Fruit fly (Drosophila melanogaster) whole organism, embryonic: ENCODE measurements around the gene CG4041.
A peak's percentile ranks its signal among the peaks of the same experiment; 100 is the strongest.

ENCODE experiments used
- CG10147 ChIP-seq: fragments of 200-800 bp; sonication (Bioruptor generic); optimal IDR thresholded peaks from 2 replicates; lab custom pipeline; 2019; ENCODE audit warnings: missing biosample characterization, mild to moderate bottlenecking, missing genetic modification characterization, moderate library complexity
- CG10267 ChIP-seq: fragments of 200-800 bp; sonication (Bioruptor generic); optimal IDR thresholded peaks from 2 replicates; lab custom pipeline; 2018; ENCODE audit warnings: missing biosample characterization, mild to moderate bottlenecking, missing genetic modification characterization, moderate library complexity
- CG10431 ChIP-seq: fragments of 200-800 bp; sonication (Bioruptor generic); optimal IDR thresholded peaks from 3 replicates; lab custom pipeline; 2018; ENCODE audit warnings: missing biosample characterization, mild to moderate bottlenecking, missing genetic modification characterization
- CG11560 ChIP-seq: fragments of 200-800 bp; sonication (Bioruptor generic); IDR thresholded peaks from 3 replicates; pipeline ENCODE4 v1.3.6; 2022; ENCODE audit warnings: missing biosample characterization, missing genetic modification characterization
- CG12391 ChIP-seq: fragments of 200-800 bp; sonication (Bioruptor generic); optimal IDR thresholded peaks from 3 replicates; lab custom pipeline; 2018; ENCODE audit warnings: missing biosample characterization, mild to moderate bottlenecking, missing genetic modification characterization, moderate library complexity
- CG12769 ChIP-seq: fragments of 200-800 bp; sonication (Bioruptor generic); optimal IDR thresholded peaks from 2 replicates; lab custom pipeline; 2019; ENCODE audit warnings: missing biosample characterization, mild to moderate bottlenecking, missing genetic modification characterization, moderate library complexity
- CG15479 ChIP-seq: fragments of 200-800 bp; sonication (Bioruptor generic); optimal IDR thresholded peaks from 3 replicates; lab custom pipeline; 2019; ENCODE audit warnings: missing biosample characterization, mild to moderate bottlenecking, missing genetic modification characterization, moderate library complexity
- CG1602 ChIP-seq: fragments of 200-800 bp; sonication (Bioruptor generic); optimal IDR thresholded peaks from 3 replicates; lab custom pipeline; 2016; ENCODE audit warnings: missing biosample characterization, missing genetic modification characterization
- CG30403 ChIP-seq: fragments of 200-800 bp; sonication (Bioruptor generic); optimal IDR thresholded peaks from 3 replicates; lab custom pipeline; 2016; ENCODE audit warnings: missing biosample characterization, missing genetic modification characterization
- CG32772 ChIP-seq: fragments of 200-800 bp; sonication (Bioruptor generic); IDR thresholded peaks from 2 replicates; pipeline ENCODE4 v1.3.6; 2022; ENCODE audit warnings: missing biosample characterization, missing genetic modification characterization
- CG4282 ChIP-seq: fragments of 200-800 bp; sonication (Bioruptor generic); optimal IDR thresholded peaks from 2 replicates; lab custom pipeline; 2016; ENCODE audit warnings: missing biosample characterization, missing genetic modification characterization
- CG4360 ChIP-seq: fragments of 200-800 bp; sonication (Bioruptor generic); IDR thresholded peaks from 2 replicates; pipeline ENCODE4 v1.3.6; 2022; ENCODE audit warnings: missing biosample characterization, missing genetic modification characterization
- CG5180 ChIP-seq: fragments of 200-800 bp; sonication (Bioruptor generic); optimal IDR thresholded peaks from 3 replicates; lab custom pipeline; 2017; ENCODE audit warnings: missing biosample characterization, missing genetic modification characterization, mild to moderate bottlenecking, moderate library complexity, missing genetic modification reagents
- CG8089 ChIP-seq: fragments of 200-800 bp; sonication (Bioruptor generic); optimal IDR thresholded peaks from 3 replicates; lab custom pipeline; 2016; ENCODE audit warnings: missing biosample characterization, missing genetic modification characterization
- CG8388 ChIP-seq: fragments of 200-800 bp; sonication (Bioruptor generic); optimal IDR thresholded peaks from 2 replicates; lab custom pipeline; 2019; ENCODE audit warnings: missing biosample characterization, mild to moderate bottlenecking, missing genetic modification characterization, moderate library complexity
- CG9437 ChIP-seq: fragments of 200-800 bp; sonication (Bioruptor generic); optimal IDR thresholded peaks from 2 replicates; lab custom pipeline; 2018; ENCODE audit warnings: missing biosample characterization, mild to moderate bottlenecking, missing genetic modification characterization
- CTCF ChIP-seq: fragments of 200-800 bp; sonication (Bioruptor generic); optimal IDR thresholded peaks from 2 replicates; lab custom pipeline; 2017; ENCODE audit warnings: missing biosample characterization, mild to moderate bottlenecking, missing genetic modification characterization, moderate library complexity
- Dip3 ChIP-seq: fragments of 200-800 bp; sonication (Bioruptor generic); optimal IDR thresholded peaks from 3 replicates; lab custom pipeline; 2016; ENCODE audit warnings: missing biosample characterization, missing genetic modification characterization
- E2f2 ChIP-seq: fragments of 200-800 bp; sonication (Bioruptor generic); IDR thresholded peaks from 2 replicates; pipeline ENCODE4 v1.3.6; 2022; ENCODE audit warnings: missing biosample characterization, missing genetic modification characterization
- Fer1 ChIP-seq: fragments of 200-800 bp; sonication (Bioruptor generic); optimal IDR thresholded peaks from 2 replicates; lab custom pipeline; 2017; ENCODE audit warnings: missing biosample characterization, mild to moderate bottlenecking, missing genetic modification characterization
- HHEX ChIP-seq: fragments of 200-800 bp; sonication (Bioruptor generic); optimal IDR thresholded peaks from 3 replicates; lab custom pipeline; 2017; ENCODE audit warnings: missing biosample characterization, mild to moderate bottlenecking, missing genetic modification characterization, missing genetic modification reagents
- Hmx ChIP-seq: fragments of 200-800 bp; sonication (Bioruptor generic); optimal IDR thresholded peaks from 2 replicates; lab custom pipeline; 2016; ENCODE audit warnings: missing biosample characterization, missing genetic modification characterization
- Hr39 ChIP-seq: fragments of >200 bp; optimal IDR thresholded peaks from 2 replicates; lab custom pipeline; 2017
- Lpt ChIP-seq: fragments of >200 bp; optimal IDR thresholded peaks from 2 replicates; lab custom pipeline; 2018; ENCODE audit warnings: missing biosample characterization, missing genetic modification characterization
- NfI ChIP-seq: fragments of 200-800 bp; sonication (Bioruptor generic); optimal IDR thresholded peaks from 3 replicates; lab custom pipeline; 2018; ENCODE audit warnings: missing biosample characterization, mild to moderate bottlenecking, missing genetic modification characterization, moderate library complexity
- Scr ChIP-seq: fragments of 200-800 bp; sonication (Bioruptor generic); IDR thresholded peaks from 2 replicates; pipeline ENCODE4 v1.3.6; 2022; ENCODE audit warnings: missing biosample characterization, missing genetic modification characterization; ENCODE audit not compliant: partially characterized antibody
- Xrp1 ChIP-seq: fragments of 200-800 bp; sonication (Bioruptor generic); IDR thresholded peaks from 2 replicates; pipeline ENCODE4 v1.3.6; 2022; ENCODE audit warnings: missing biosample characterization, missing genetic modification characterization
- al ChIP-seq: fragments of 200-800 bp; sonication (Bioruptor generic); IDR thresholded peaks from 2 replicates; pipeline ENCODE4 v1.3.6; 2022; ENCODE audit warnings: missing biosample characterization, missing genetic modification characterization
- ara ChIP-seq: fragments of 200-800 bp; sonication (Bioruptor generic); IDR thresholded peaks from 2 replicates; pipeline ENCODE4 v1.3.6; 2022; ENCODE audit warnings: missing biosample characterization, missing genetic modification characterization
- bbx ChIP-seq: fragments of 200-800 bp; sonication (Bioruptor generic); IDR thresholded peaks from 2 replicates; pipeline ENCODE4 v1.3.6; 2022; ENCODE audit warnings: missing biosample characterization, missing genetic modification characterization; ENCODE audit not compliant: partially characterized antibody
- bcd ChIP-seq: fragments of 200-800 bp; sonication (Bioruptor generic); optimal IDR thresholded peaks from 2 replicates; lab custom pipeline; 2017; ENCODE audit warnings: missing biosample characterization, mild to moderate bottlenecking, missing genetic modification characterization
- corto ChIP-seq: fragments of 200-800 bp; sonication (Bioruptor generic); optimal IDR thresholded peaks from 2 replicates; lab custom pipeline; 2016; ENCODE audit warnings: missing biosample characterization, mild to moderate bottlenecking, missing genetic modification characterization, moderate library complexity
- dimm ChIP-seq: fragments of 200-800 bp; sonication (Bioruptor generic); IDR thresholded peaks from 2 replicates; pipeline ENCODE4 v1.3.6; 2022; ENCODE audit warnings: missing biosample characterization, missing genetic modification characterization
- fd3F ChIP-seq: fragments of 200-800 bp; sonication (Bioruptor generic); optimal IDR thresholded peaks from 2 replicates; lab custom pipeline; 2018; ENCODE audit warnings: missing biosample characterization, mild to moderate bottlenecking, missing genetic modification characterization, moderate library complexity
- hkb ChIP-seq, 2 experiments: fragments of 200-800 bp in 1 of 2; fragments of >200 bp in 1 of 2; sonication (Bioruptor generic) in 1 of 2; IDR thresholded peaks in 1 of 2; optimal IDR thresholded peaks in 1 of 2; 2 replicates each; pipeline versions ENCODE4 v1.3.6 to Lab custom; 2017 to 2022; ENCODE audit warnings: missing biosample characterization in 1 of 2, missing genetic modification characterization in 1 of 2
- klu ChIP-seq: fragments of 200-800 bp; sonication (Bioruptor generic); IDR thresholded peaks from 2 replicates; pipeline ENCODE4 v1.3.6; 2022; ENCODE audit warnings: missing biosample characterization, missing genetic modification characterization
- kni ChIP-seq: fragments of 200-800 bp; sonication (Bioruptor generic); optimal IDR thresholded peaks from 3 replicates; lab custom pipeline; 2017; ENCODE audit warnings: mild to moderate bottlenecking, missing biosample characterization, missing genetic modification reagents, missing genetic modification characterization
- psq ChIP-seq: fragments of 200-800 bp; sonication (Bioruptor generic); optimal IDR thresholded peaks from 2 replicates; lab custom pipeline; 2017; ENCODE audit warnings: missing biosample characterization, missing genetic modification characterization
- repo ChIP-seq: fragments of 200-800 bp; sonication (Bioruptor generic); optimal IDR thresholded peaks from 2 replicates; lab custom pipeline; 2016; ENCODE audit warnings: missing biosample characterization, missing genetic modification characterization
- rib ChIP-seq: fragments of 200-800 bp; sonication (Bioruptor generic); IDR thresholded peaks from 2 replicates; pipeline ENCODE4 v1.3.6; 2022; ENCODE audit warnings: missing biosample characterization, missing genetic modification characterization
- sima ChIP-seq: fragments of 200-800 bp; sonication (Bioruptor generic); optimal IDR thresholded peaks from 2 replicates; lab custom pipeline; 2016; ENCODE audit warnings: missing biosample characterization, missing genetic modification characterization
- sna ChIP-seq: fragments of 200-800 bp; sonication (Bioruptor generic); IDR thresholded peaks from 2 replicates; pipeline ENCODE4 v1.3.6; 2022; ENCODE audit warnings: missing biosample characterization, missing genetic modification characterization; ENCODE audit not compliant: partially characterized antibody
- sqz ChIP-seq: fragments of 200-800 bp; sonication (Bioruptor generic); optimal IDR thresholded peaks from 3 replicates; lab custom pipeline; 2018; ENCODE audit warnings: missing biosample characterization, mild to moderate bottlenecking, missing genetic modification characterization
- trh ChIP-seq: fragments of 200-800 bp; sonication (Bioruptor generic); optimal IDR thresholded peaks from 2 replicates; lab custom pipeline; 2016; ENCODE audit warnings: missing biosample characterization, missing genetic modification characterization
- tup ChIP-seq: fragments of 200-800 bp; sonication (Bioruptor generic); optimal IDR thresholded peaks from 2 replicates; lab custom pipeline; 2016; ENCODE audit warnings: missing biosample characterization, mild to moderate bottlenecking, missing genetic modification characterization, moderate library complexity
- vvl ChIP-seq: fragments of 200-800 bp; sonication (Bioruptor generic); IDR thresholded peaks from 2 replicates; pipeline ENCODE4 v1.3.6; 2022; ENCODE audit warnings: missing biosample characterization, missing genetic modification characterization
- wor ChIP-seq: fragments of 200-800 bp; sonication (Bioruptor generic); IDR thresholded peaks from 2 replicates; pipeline ENCODE4 v1.3.6; 2022; ENCODE audit warnings: missing biosample characterization, missing genetic modification characterization
- z ChIP-seq: fragments of 200-800 bp; sonication (Bioruptor generic); IDR thresholded peaks from 3 replicates; pipeline ENCODE4 v1.3.6; 2022; ENCODE audit warnings: missing biosample characterization, missing genetic modification characterization
- zfh2 ChIP-seq: fragments of 200-800 bp; sonication (Bioruptor generic); optimal IDR thresholded peaks from 2 replicates; lab custom pipeline; 2016; ENCODE audit warnings: missing biosample characterization, missing genetic modification characterization

Gene CG4041

dm6 chrX:4909938-4910778 is 8.1 kb downstream of the CG4041 start (continued):
- TF ChIP-seq rib (GFP tag; lab: Robert Waterston, UW) (peak; percentile 100), E2f2 (GFP tag; lab: Robert Waterston, UW) (peak; percentile 94), CG8388 (GFP tag; lab: Kevin White, UChicago) (peak; percentile 99), klu (GFP tag; lab: Robert Waterston, UW) (peak; percentile 99), CG1602 (GFP tag; lab: Kevin White, UChicago) (peak; percentile 100), CG10431 (peak; percentile 99), bbx (GFP tag; lab: Robert Waterston, UW) (no peak), CG4282 (GFP tag; lab: Kevin White, UChicago) (peak; percentile 100), repo (GFP tag; lab: Kevin White, UChicago) (peak; percentile 99), CG5180 (peak; percentile 95), vvl (GFP tag; lab: Robert Waterston, UW) (peak; percentile 100), sqz (peak; percentile 100), CG30403 (GFP tag; lab: Kevin White, UChicago) (peak; percentile 100), Fer1 (GFP tag; lab: Kevin White, UChicago) (peak; percentile 100), tup (GFP tag; lab: Kevin White, UChicago) (peak; percentile 99), Scr (GFP tag; lab: Robert Waterston, UW) (peak; percentile 33; the same call in 1 of the 2 replicates), dimm (GFP tag; lab: Robert Waterston, UW) (peak; percentile 99), CG8089 (GFP tag; lab: Kevin White, UChicago) (peak; percentile 99), NfI (GFP tag; lab: Kevin White, UChicago) (peak; percentile 100), sna (no peak), sima (peak; percentile 99), CG4360 (GFP tag; lab: Robert Waterston, UW) (peak; percentile 98), Lpt (GFP tag; lab: Kevin White, UChicago) (no peak), CG12391 (peak; percentile 100), kni (GFP tag; lab: Kevin White, UChicago) (peak; percentile 92), al (GFP tag; lab: Robert Waterston, UW) (peak; percentile 100), psq (peak; percentile 99), CG10267 (tag; lab: Kevin White, UChicago) (peak; percentile 99), Hmx (GFP tag; lab: Kevin White, UChicago) (peak; percentile 98), ara (GFP tag; lab: Robert Waterston, UW) (peak; percentile 100), corto (GFP tag; lab: Kevin White, UChicago) (peak; percentile 99), CG32772 (peak; percentile 100), trh (GFP tag; lab: Kevin White, UChicago) (peak; percentile 99), fd3F (peak; percentile 100), CG11560 (tag; lab: Robert Waterston, UW) (peak; percentile 96), CG9437 (peak; percentile 96), z (GFP tag; lab: Robert Waterston, UW) (peak; percentile 87), zfh2 (GFP tag; lab: Kevin White, UChicago) (peak; percentile 100), HHEX (GFP tag; lab: Kevin White, UChicago) (peak; percentile 100), Xrp1 (GFP tag; lab: Robert Waterston, UW) (peak; percentile 100), hkb (optimal IDR thresholded peaks at IDR 0.05; lab: Kevin White, UChicago) (no peak), hkb (GFP tag; IDR thresholded peaks at IDR 0.05; lab: Robert Waterston, UW) (peak; percentile 100), Hr39 (lab: Kevin White, UChicago) (no peak), CG15479 (GFP tag; lab: Kevin White, UChicago) (peak; percentile 96), bcd (GFP tag; lab: Kevin White, UChicago) (peak; percentile 100), CTCF (GFP tag; lab: Kevin White, UChicago) (peak; percentile 80), CG12769 (tag; lab: Kevin White, UChicago) (peak; percentile 99), Dip3 (GFP tag; lab: Kevin White, UChicago) (peak; percentile 100), wor (GFP tag; lab: Robert Waterston, UW) (peak; percentile 99), CG10147 (GFP tag; lab: Kevin White, UChicago) (peak; percentile 100)
